Worm (Caenorhabditis elegans): ENCODE data around the gene F20D12.7.

ce11 chrIV:7898489-7898888 is 40.2 kb downstream of the F20D12.7 start:
- TF ChIP-seq snpc-4 (tag; optimal IDR thresholded peaks at IDR 0.05) (no peak), lin-13 (GFP tag; optimal IDR thresholded peaks at IDR 0.05) (no peak), alr-1 (tag; optimal IDR thresholded peaks at IDR 0.05; ENCODE audit: borderline replicate concordance) (no peak), mep-1 (tag; optimal IDR thresholded peaks at IDR 0.05) (no peak), nhr-77 (tag; optimal IDR thresholded peaks at IDR 0.05) (no peak), unc-62 (GFP tag; optimal IDR thresholded peaks at IDR 0.05) (no peak), ztf-11 (tag; optimal IDR thresholded peaks at IDR 0.05) (no peak), lin-35 (GFP tag; optimal IDR thresholded peaks at IDR 0.05) (peak in 1 of 2 experiments; percentile 23), lin-15B (tag; optimal IDR thresholded peaks at IDR 0.05) (no peak), ceh-8 (GFP tag; optimal IDR thresholded peaks at IDR 0.05) (no peak)

All from whole organism, L1 larva.